Worm (Caenorhabditis elegans) whole organism, L1 larva: ENCODE results near the gene srx-60.

Experiments used
- C04F5.9 ChIP-seq: sonication (generic microtip); optimal IDR thresholded peaks from 2 replicates; lab custom pipeline; 2016; ENCODE audit warnings: missing genetic modification characterization, missing compliant biosample characterization
- C34B4.2 ChIP-seq: sonication (generic microtip); optimal IDR thresholded peaks from 2 replicates; lab custom pipeline; 2017; ENCODE audit warnings: mild to moderate bottlenecking, missing genetic modification characterization, missing compliant biosample characterization
- Y116A8C.19 ChIP-seq: sonication (generic microtip); optimal IDR thresholded peaks from 2 replicates; lab custom pipeline; 2016; ENCODE audit warnings: missing compliant biosample characterization, missing genetic modification characterization, borderline replicate concordance
- aha-1 ChIP-seq: fragments of 150-350 bp; optimal IDR thresholded peaks from 2 replicates; lab custom pipeline; 2014; ENCODE audit warnings: missing biosample characterization, missing genetic modification characterization
- alr-1 ChIP-seq: fragments of 200-800 bp; sonication (Bioruptor generic); optimal IDR thresholded peaks from 2 replicates; lab custom pipeline; 2018; ENCODE audit warnings: borderline replicate concordance, mild to moderate bottlenecking, missing genetic modification characterization, missing compliant biosample characterization
- aly-2 ChIP-seq: fragments of 150-350 bp; optimal IDR thresholded peaks from 2 replicates; lab custom pipeline; 2014; ENCODE audit warnings: missing biosample characterization, missing genetic modification characterization
- ama-1 ChIP-seq: fragments of 150-350 bp; optimal IDR thresholded peaks from 2 replicates; lab custom pipeline; 2014
- ceh-63 ChIP-seq: fragments of 200-800 bp; sonication (Bioruptor generic); optimal IDR thresholded peaks from 2 replicates; lab custom pipeline; 2018; ENCODE audit warnings: mild to moderate bottlenecking, missing genetic modification characterization, missing compliant biosample characterization
- ceh-8 ChIP-seq: fragments of 200-800 bp; sonication (Bioruptor generic); optimal IDR thresholded peaks from 2 replicates; lab custom pipeline; 2018; ENCODE audit warnings: mild to moderate bottlenecking, missing genetic modification characterization, moderate library complexity, missing compliant biosample characterization
- ceh-88 ChIP-seq: fragments of 200-800 bp; sonication (Bioruptor generic); IDR thresholded peaks from 2 replicates; pipeline ENCODE4 v1.3.6; 2022; ENCODE audit warnings: missing genetic modification characterization, missing compliant biosample characterization
- ces-1 ChIP-seq: fragments of 150-350 bp; optimal IDR thresholded peaks from 2 replicates; lab custom pipeline; 2014; ENCODE audit warnings: missing biosample characterization, missing genetic modification reagents, missing genetic modification characterization
- dsc-1 ChIP-seq: sonication (generic microtip); optimal IDR thresholded peaks from 2 replicates; lab custom pipeline; 2016; ENCODE audit warnings: mild to moderate bottlenecking, missing genetic modification characterization, missing compliant biosample characterization
- efl-1 ChIP-seq, 4 experiments: fragments of 150-350 bp; optimal IDR thresholded peaks in 3 of 4; peaks in 1 of 4; 1 replicate in 1 of 4; 2 replicates in 3 of 4; lab custom pipeline; 2014; ENCODE audit warnings: missing biosample characterization in 2 of 4, missing genetic modification characterization in 2 of 4, missing genetic modification reagents in 2 of 4
- efl-3 ChIP-seq: fragments of 200-800 bp; sonication (Bioruptor generic); optimal IDR thresholded peaks from 2 replicates; lab custom pipeline; 2018; ENCODE audit warnings: mild to moderate bottlenecking, missing genetic modification characterization, missing compliant biosample characterization
- egl-27 ChIP-seq, 2 experiments: fragments of 150-350 bp in 1 of 2; sonication (generic microtip); optimal IDR thresholded peaks; 3 replicates each; lab custom pipeline; 2017 to 2018; ENCODE audit warnings: missing biosample characterization in 2 of 2, missing genetic modification characterization in 2 of 2, missing genetic modification reagents in 2 of 2
- elt-2 ChIP-seq: sonication (generic microtip); optimal IDR thresholded peaks from 2 replicates; lab custom pipeline; 2016; ENCODE audit warnings: missing genetic modification characterization, mild to moderate bottlenecking, inconsistent platforms, missing compliant biosample characterization, missing genetic modification reagents
- elt-3 ChIP-seq, 6 experiments: fragments of 150-350 bp in 1 of 6; sonication (generic microtip); optimal IDR thresholded peaks; 2 replicates each; lab custom pipeline; 2017 to 2018; ENCODE audit warnings: missing biosample characterization in 6 of 6, missing genetic modification characterization in 6 of 6, inconsistent platforms in 1 of 6
- ets-5 ChIP-seq: fragments of 200-800 bp; sonication (Bioruptor generic); IDR thresholded peaks from 2 replicates; pipeline ENCODE4 v1.3.6; 2022; ENCODE audit warnings: missing genetic modification characterization, missing compliant biosample characterization
- fkh-10 ChIP-seq: sonication (generic microtip); optimal IDR thresholded peaks from 2 replicates; lab custom pipeline; 2017; ENCODE audit warnings: missing biosample characterization, missing genetic modification reagents, missing genetic modification characterization
- fkh-8 ChIP-seq: sonication (generic microtip); optimal IDR thresholded peaks from 2 replicates; lab custom pipeline; 2016; ENCODE audit warnings: mild to moderate bottlenecking, missing genetic modification characterization, missing compliant biosample characterization
- hlh-17 ChIP-seq: fragments of 200-800 bp; sonication (Bioruptor generic); optimal IDR thresholded peaks from 2 replicates; lab custom pipeline; 2018; ENCODE audit warnings: missing genetic modification characterization, mild to moderate bottlenecking, missing compliant biosample characterization, moderate library complexity, borderline replicate concordance
- hpl-2 ChIP-seq: fragments of 150-350 bp; optimal IDR thresholded peaks from 2 replicates; lab custom pipeline; 2014; ENCODE audit warnings: missing biosample characterization, missing genetic modification reagents, missing genetic modification characterization
- irx-1 ChIP-seq: sonication (generic microtip); optimal IDR thresholded peaks from 2 replicates; lab custom pipeline; 2016; ENCODE audit warnings: missing genetic modification characterization, missing compliant biosample characterization
- jun-1 ChIP-seq: fragments of 150-350 bp; optimal IDR thresholded peaks from 2 replicates; lab custom pipeline; 2014; ENCODE audit warnings: missing biosample characterization, missing genetic modification reagents, missing genetic modification characterization
- lin-14 ChIP-seq: fragments of 200-800 bp; sonication (Bioruptor generic); optimal IDR thresholded peaks from 2 replicates; lab custom pipeline; 2018; ENCODE audit warnings: mild to moderate bottlenecking, missing genetic modification characterization, moderate library complexity, missing compliant biosample characterization
- lin-15B ChIP-seq: fragments of 150-350 bp; sonication (generic microtip); optimal IDR thresholded peaks from 3 replicates; lab custom pipeline; 2014; ENCODE audit warnings: missing biosample characterization, missing genetic modification characterization
- lin-35 ChIP-seq, 2 experiments: fragments of 150-350 bp; optimal IDR thresholded peaks; 2 replicates each; lab custom pipeline; 2014; ENCODE audit warnings: missing biosample characterization in 2 of 2, missing genetic modification characterization in 2 of 2, missing genetic modification reagents in 2 of 2
- lir-3 ChIP-seq: sonication (generic microtip); optimal IDR thresholded peaks from 2 replicates; lab custom pipeline; 2016; ENCODE audit warnings: mild to moderate bottlenecking, missing genetic modification characterization, moderate library complexity, missing compliant biosample characterization; ENCODE audit not compliant: poor library complexity
- mdl-1 ChIP-seq, 2 experiments: fragments of 150-350 bp; optimal IDR thresholded peaks; 2 replicates each; lab custom pipeline; 2014 to 2017; ENCODE audit warnings: missing biosample characterization in 2 of 2, missing genetic modification characterization in 2 of 2, inconsistent platforms in 1 of 2
- nhr-19 ChIP-seq: fragments of 200-800 bp; sonication (Bioruptor generic); conservative IDR thresholded peaks from 2 replicates; pipeline ENCODE4 v1.3.6; 2022; ENCODE audit warnings: missing genetic modification characterization, missing compliant biosample characterization
- nhr-20 ChIP-seq: sonication (generic microtip); optimal IDR thresholded peaks from 2 replicates; lab custom pipeline; 2016; ENCODE audit warnings: mild to moderate bottlenecking, missing genetic modification characterization, missing compliant biosample characterization
- nhr-28 ChIP-seq: fragments of 150-350 bp; optimal IDR thresholded peaks from 2 replicates; lab custom pipeline; 2014; ENCODE audit warnings: missing biosample characterization, missing genetic modification characterization
- nhr-76 ChIP-seq: sonication (generic microtip); optimal IDR thresholded peaks from 2 replicates; lab custom pipeline; 2017; ENCODE audit warnings: missing biosample characterization, missing genetic modification characterization
- nhr-84 ChIP-seq: sonication (generic microtip); optimal IDR thresholded peaks from 2 replicates; lab custom pipeline; 2017; ENCODE audit warnings: missing biosample characterization, missing genetic modification characterization
- nhr-85 ChIP-seq: sonication (generic microtip); peaks from one replicate; lab custom pipeline; 2016; ENCODE audit warnings: missing genetic modification characterization, inconsistent platforms, missing compliant biosample characterization
- nhr-90 ChIP-seq: sonication (generic microtip); optimal IDR thresholded peaks from 2 replicates; lab custom pipeline; 2016; ENCODE audit warnings: mild to moderate bottlenecking, missing genetic modification characterization, missing compliant biosample characterization; ENCODE audit not compliant: poor library complexity
- pax-3 ChIP-seq: fragments of 200-800 bp; sonication (Bioruptor generic); optimal IDR thresholded peaks from 2 replicates; lab custom pipeline; 2018; ENCODE audit warnings: mild to moderate bottlenecking, missing genetic modification characterization, moderate library complexity, missing compliant biosample characterization
- pqm-1 ChIP-seq: sonication (generic microtip); optimal IDR thresholded peaks from 3 replicates; lab custom pipeline; 2017; ENCODE audit warnings: missing biosample characterization, missing genetic modification characterization
- skn-1 ChIP-seq: fragments of 150-350 bp; optimal IDR thresholded peaks from 2 replicates; lab custom pipeline; 2014; ENCODE audit warnings: missing biosample characterization, missing genetic modification characterization
- snu-23 ChIP-seq: sonication (generic microtip); optimal IDR thresholded peaks from 2 replicates; lab custom pipeline; 2016; ENCODE audit warnings: missing genetic modification characterization, missing compliant biosample characterization
- sptf-1 ChIP-seq: fragments of 150-350 bp; optimal IDR thresholded peaks from 2 replicates; lab custom pipeline; 2014; ENCODE audit warnings: missing biosample characterization, missing genetic modification characterization
- tlp-1 ChIP-seq: fragments of 150-350 bp; optimal IDR thresholded peaks from 2 replicates; lab custom pipeline; 2014; ENCODE audit warnings: missing biosample characterization, missing genetic modification characterization
- unc-130 ChIP-seq: fragments of 150-350 bp; optimal IDR thresholded peaks from 2 replicates; lab custom pipeline; 2017; ENCODE audit warnings: missing biosample characterization, missing genetic modification characterization, inconsistent platforms
- unc-98 ChIP-seq: fragments of 200-800 bp; sonication (Bioruptor generic); IDR thresholded peaks from 2 replicates; pipeline ENCODE4 v1.3.6; 2022; ENCODE audit warnings: missing genetic modification characterization, missing compliant biosample characterization
- zag-1 ChIP-seq: fragments of 150-350 bp; optimal IDR thresholded peaks from 2 replicates; lab custom pipeline; 2014; ENCODE audit warnings: missing biosample characterization, missing genetic modification characterization
- zip-4 ChIP-seq: fragments of 200-800 bp; sonication (Bioruptor generic); optimal IDR thresholded peaks from 2 replicates; lab custom pipeline; 2018; ENCODE audit warnings: mild to moderate bottlenecking, missing genetic modification characterization, moderate library complexity, missing compliant biosample characterization
- ztf-4 ChIP-seq: fragments of 150-350 bp; optimal IDR thresholded peaks from 2 replicates; lab custom pipeline; 2014; ENCODE audit warnings: missing biosample characterization, missing genetic modification characterization

Gene srx-60

ce11 chrV:7432441-7433146 is 31.9 kb downstream of the srx-60 start:
- no peak for TF ChIP-seq dsc-1 (tag; lab: Kevin White, UChicago)
- no peak for TF ChIP-seq pqm-1 (tag; lab: Kevin White, UChicago)
- no peak for TF ChIP-seq ztf-4 (tag; lab: Kevin White, UChicago)
- TF ChIP-seq aly-2 (tag; lab: Kevin White, UChicago) = no peak
- no peak for TF ChIP-seq C34B4.2
- TF ChIP-seq efl-1 (optimal IDR thresholded peaks at IDR 0.05; lab: Kevin White, UChicago) = no peak
- TF ChIP-seq efl-1 (GFP tag; optimal IDR thresholded peaks at IDR 0.05 in 1 of 2; lab: Kevin White, UChicago) = peak in 1 of 2 experiments; percentile 80
- TF ChIP-seq tlp-1 (tag; lab: Kevin White, UChicago) = no peak
- no peak for TF ChIP-seq zag-1 (tag; lab: Kevin White, UChicago)
- TF ChIP-seq lir-3 (tag; lab: Kevin White, UChicago) = peak; percentile 21
- TF ChIP-seq ceh-88 = 0 out of 2 replicates have a peak, but pooled peaks have one; percentile 10
- no peak for TF ChIP-seq nhr-76 (tag; lab: Kevin White, UChicago)
- TF ChIP-seq nhr-20 (tag; lab: Kevin White, UChicago) = peak; percentile 6
- TF ChIP-seq nhr-85 (tag; lab: Kevin White, UChicago) = peak; percentile 53
- peak; percentile 5 for TF ChIP-seq elt-2 (tag; lab: Kevin White, UChicago)
- peak; percentile 44 for TF ChIP-seq snu-23
- peak; percentile 24 for TF ChIP-seq nhr-90 (tag; lab: Kevin White, UChicago)
- no peak for TF ChIP-seq zip-4
- peak; percentile 52 for TF ChIP-seq ama-1 (lab: Kevin White, UChicago)
- peak in 1 of 6 experiments; percentile 35 for TF ChIP-seq elt-3 (tag; optimal IDR thresholded peaks at IDR 0.05; lab: Kevin White, UChicago)

ce11 chrV:7434805-7435363 is 34.2 kb downstream of the srx-60 start:
- TF ChIP-seq snu-23 (peak; percentile 79), hlh-17 (no peak), dsc-1 (tag; lab: Kevin White, UChicago) (peak; percentile 47), egl-27 (tag; optimal IDR thresholded peaks at IDR 0.05; lab: Kevin White, UChicago) (no peak), aly-2 (tag; lab: Kevin White, UChicago) (no peak), alr-1 (no peak), lin-35 (GFP tag; optimal IDR thresholded peaks at IDR 0.05; lab: Kevin White, UChicago) (peak; percentile 49 to 72), unc-98 (GFP tag; lab: Robert Waterston, UW) (no peak), ces-1 (no peak), C04F5.9 (tag; lab: Kevin White, UChicago) (no peak), zag-1 (tag; lab: Kevin White, UChicago) (no peak), nhr-76 (tag; lab: Kevin White, UChicago) (no peak), skn-1 (peak; percentile 39), lin-14 (GFP tag; lab: Kevin White, UChicago) (peak; percentile 88), mdl-1 (tag; optimal IDR thresholded peaks at IDR 0.05; lab: Kevin White, UChicago) (peak in 1 of 2 experiments; percentile 89), Y116A8C.19 (no peak), nhr-19 (peak; percentile 98), nhr-84 (tag; lab: Kevin White, UChicago) (no peak), unc-130 (tag; lab: Kevin White, UChicago) (peak; percentile 34), jun-1 (tag; lab: Kevin White, UChicago) (no peak), hpl-2 (GFP tag; lab: Kevin White, UChicago) (no peak), aha-1 (tag; lab: Kevin White, UChicago) (no peak), fkh-8 (peak; percentile 73), efl-3 (no peak), ceh-63 (GFP tag; lab: Kevin White, UChicago) (no peak), fkh-10 (peak; percentile 33), ama-1 (lab: Kevin White, UChicago) (no peak), lin-15B (tag; lab: Kevin White, UChicago) (no peak), ets-5 (GFP tag; lab: Robert Waterston, UW) (no peak), nhr-28 (tag; lab: Kevin White, UChicago) (no peak), irx-1 (tag; lab: Kevin White, UChicago) (no peak), pax-3 (tag; lab: Kevin White, UChicago) (peak; percentile 29), sptf-1 (no peak), ztf-4 (tag; lab: Kevin White, UChicago) (no peak), ceh-8 (no peak), zip-4 (no peak)
